Worm (Caenorhabditis elegans) whole organism, L1 larva: ENCODE results near the gene C01G6.2.

Experiments
- alr-1 ChIP-seq: fragments of 200-800 bp; sonication (Bioruptor generic); optimal IDR thresholded peaks from 2 replicates; lab custom pipeline; 2018; ENCODE audit warnings: borderline replicate concordance, mild to moderate bottlenecking, missing genetic modification characterization, missing compliant biosample characterization
- elt-2 ChIP-seq: sonication (generic microtip); optimal IDR thresholded peaks from 2 replicates; lab custom pipeline; 2016; ENCODE audit warnings: missing genetic modification characterization, mild to moderate bottlenecking, inconsistent platforms, missing compliant biosample characterization, missing genetic modification reagents

DNA sequence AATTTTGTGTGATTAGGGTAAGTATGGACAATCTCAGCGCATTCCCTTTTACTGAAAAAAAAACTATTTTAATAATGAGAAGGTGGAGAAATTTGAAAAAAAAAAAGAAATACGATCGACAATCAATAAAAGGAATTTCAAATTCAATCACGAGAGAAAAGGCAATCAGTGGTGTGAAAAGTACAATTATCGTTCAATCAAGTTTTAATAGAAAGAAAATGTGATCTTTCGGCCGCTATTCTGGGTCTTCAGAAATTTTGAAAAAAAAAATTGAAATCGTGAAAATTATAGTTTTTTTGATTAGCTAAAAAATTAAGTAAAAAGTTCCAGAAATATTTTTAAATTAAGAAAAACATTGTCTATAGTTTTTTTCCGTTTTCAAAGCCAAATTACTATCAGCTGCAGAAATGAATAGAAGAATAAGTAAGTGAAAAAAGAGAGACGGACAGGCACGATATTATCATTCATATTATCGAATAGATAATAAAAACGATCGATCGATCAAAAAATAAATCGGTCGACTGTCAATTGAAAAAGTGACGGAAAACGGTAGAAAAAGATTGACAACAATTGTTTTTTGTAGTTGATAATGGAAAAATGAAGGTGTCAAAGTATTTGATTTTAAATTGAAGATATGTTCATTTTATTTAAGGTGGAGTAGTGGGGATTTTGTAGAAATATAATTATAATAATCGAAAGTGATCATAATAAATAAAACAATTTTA, 13.4 kb downstream of the C01G6.2 start, which contains the start of gene gldi-3:
- no peak for TF ChIP-seq elt-2 (tag; lab: Kevin White, UChicago)
- TF ChIP-seq alr-1 (tag; lab: Kevin White, UChicago) = no peak
